Fruit fly (Drosophila melanogaster): ENCODE data around the gene CG3223.

- no peak for TF ChIP-seq psq (optimal IDR thresholded peaks at IDR 0.05)
- TF ChIP-seq insv (optimal IDR thresholded peaks at IDR 0.05), result no peak
- TF ChIP-seq Myc (optimal IDR thresholded peaks at IDR 0.05), result no peak
- TF ChIP-seq h (optimal IDR thresholded peaks at IDR 0.05), result no peak
- no peak for TF ChIP-seq ttk (optimal IDR thresholded peaks at IDR 0.05)
- TF ChIP-seq Sin3A (optimal IDR thresholded peaks at IDR 0.05), result no peak
Measured at dm6 chr3R:8013121-8014009, 4.2 kb downstream of the CG3223 start, which contains the start of the genes CG10435 and Pbp95.

Data from Kc167 (cell line).